Fruit fly (Drosophila melanogaster) whole organism, embryonic: ENCODE data around the gene CG13248.

Source experiments
- Ada2b ChIP-seq: fragments of 200-800 bp; sonication (Bioruptor generic); IDR thresholded peaks from 2 replicates; pipeline ENCODE4 v1.3.6; 2022; ENCODE audit warnings: missing biosample characterization, missing genetic modification characterization
- Aef1 ChIP-seq: fragments of 200-800 bp; sonication (Bioruptor generic); IDR thresholded peaks from 3 replicates; pipeline ENCODE4 v1.3.6; 2022; ENCODE audit warnings: missing biosample characterization, missing genetic modification characterization
- Antp ChIP-seq: fragments of 200-800 bp; sonication (Bioruptor generic); optimal IDR thresholded peaks from 3 replicates; lab custom pipeline; 2016; ENCODE audit warnings: missing biosample characterization, missing genetic modification characterization
- Awh ChIP-seq: fragments of 200-800 bp; sonication (Bioruptor generic); IDR thresholded peaks from 2 replicates; pipeline ENCODE4, ENCODE4 v1.3.6; 2022; ENCODE audit warnings: missing biosample characterization, missing genetic modification characterization
- Blimp-1 ChIP-seq: fragments of 200-800 bp; sonication (Bioruptor generic); optimal IDR thresholded peaks from 3 replicates; lab custom pipeline; 2018; ENCODE audit warnings: missing biosample characterization, missing genetic modification characterization, mild to moderate bottlenecking, moderate library complexity, missing genetic modification reagents
- CG10543 ChIP-seq: fragments of 200-800 bp; sonication (Bioruptor generic); optimal IDR thresholded peaks from 3 replicates; lab custom pipeline; 2017; ENCODE audit warnings: missing biosample characterization, mild to moderate bottlenecking, missing genetic modification characterization, moderate library complexity
- CG10979 ChIP-seq: fragments of 200-800 bp; sonication (Bioruptor generic); optimal IDR thresholded peaks from 2 replicates; lab custom pipeline; 2018; ENCODE audit warnings: missing biosample characterization, mild to moderate bottlenecking, missing genetic modification characterization, moderate library complexity
- CG11456 ChIP-seq: fragments of 200-800 bp; sonication (Bioruptor generic); IDR thresholded peaks from 3 replicates; pipeline ENCODE4 v1.3.6; 2022; ENCODE audit warnings: missing biosample characterization, missing genetic modification characterization
- CG12391 ChIP-seq: fragments of 200-800 bp; sonication (Bioruptor generic); optimal IDR thresholded peaks from 3 replicates; lab custom pipeline; 2018; ENCODE audit warnings: missing biosample characterization, mild to moderate bottlenecking, missing genetic modification characterization, moderate library complexity
- CG12744 ChIP-seq: fragments of 200-800 bp; sonication (Bioruptor generic); optimal IDR thresholded peaks from 2 replicates; lab custom pipeline; 2016; ENCODE audit warnings: missing biosample characterization, missing genetic modification characterization
- CG15696 ChIP-seq: fragments of 200-800 bp; sonication (Bioruptor generic); optimal IDR thresholded peaks from 2 replicates; lab custom pipeline; 2019; ENCODE audit warnings: missing biosample characterization, mild to moderate bottlenecking, missing genetic modification characterization, moderate library complexity
- CG17361 ChIP-seq: fragments of 200-800 bp; sonication (Bioruptor generic); IDR thresholded peaks from 3 replicates; pipeline ENCODE4 v1.3.6; 2022; ENCODE audit warnings: missing biosample characterization, missing genetic modification characterization
- CG2678 ChIP-seq: fragments of 200-800 bp; sonication (Bioruptor generic); optimal IDR thresholded peaks from 3 replicates; lab custom pipeline; 2019; ENCODE audit warnings: missing biosample characterization, mild to moderate bottlenecking, missing genetic modification characterization, moderate library complexity
- CG2889 ChIP-seq: fragments of 200-800 bp; sonication (Bioruptor generic); IDR thresholded peaks from 3 replicates; pipeline ENCODE4 v1.3.6; 2022; ENCODE audit warnings: missing biosample characterization, missing genetic modification characterization
- CG32532 ChIP-seq: fragments of 200-800 bp; sonication (Bioruptor generic); IDR thresholded peaks from 2 replicates; pipeline ENCODE4 v1.3.6; 2022; ENCODE audit warnings: missing biosample characterization, missing genetic modification characterization
- CG34376 ChIP-seq: fragments of 200-800 bp; sonication (Bioruptor generic); optimal IDR thresholded peaks from 2 replicates; lab custom pipeline; 2018; ENCODE audit warnings: missing biosample characterization, mild to moderate bottlenecking, missing genetic modification characterization
- CG4730 ChIP-seq: fragments of 200-800 bp; sonication (Bioruptor generic); IDR thresholded peaks from 2 replicates; pipeline ENCODE4 v1.3.6; 2022; ENCODE audit warnings: missing biosample characterization, missing genetic modification characterization
- CG6813 ChIP-seq: fragments of 200-800 bp; sonication (Bioruptor generic); optimal IDR thresholded peaks from 2 replicates; lab custom pipeline; 2017; ENCODE audit warnings: missing biosample characterization, missing genetic modification characterization, mild to moderate bottlenecking, moderate library complexity, missing genetic modification reagents
- CG7372 ChIP-seq: fragments of 200-800 bp; sonication (Bioruptor generic); IDR thresholded peaks from 2 replicates; pipeline ENCODE4 v1.3.6; 2022; ENCODE audit warnings: missing biosample characterization, missing genetic modification characterization
- CG7745 ChIP-seq: fragments of 200-800 bp; sonication (Bioruptor generic); optimal IDR thresholded peaks from 2 replicates; lab custom pipeline; 2018; ENCODE audit warnings: missing biosample characterization, mild to moderate bottlenecking, missing genetic modification characterization, moderate library complexity
- CG8290 ChIP-seq, 3 experiments: fragments of 200-800 bp; sonication (Bioruptor generic); optimal IDR thresholded peaks; 2 replicates each; lab custom pipeline; 2016 to 2019; ENCODE audit warnings: missing biosample characterization in 3 of 3, missing genetic modification characterization in 3 of 3, mild to moderate bottlenecking in 2 of 3, moderate library complexity in 1 of 3
- CoRest ChIP-seq: fragments of 200-800 bp; sonication (Bioruptor generic); optimal IDR thresholded peaks from 3 replicates; lab custom pipeline; 2018; ENCODE audit warnings: missing biosample characterization, mild to moderate bottlenecking, missing genetic modification characterization, moderate library complexity
- ERR ChIP-seq: fragments of 200-800 bp; sonication (Bioruptor generic); optimal IDR thresholded peaks from 2 replicates; lab custom pipeline; 2016; ENCODE audit warnings: missing biosample characterization, missing genetic modification characterization
- Fer3 ChIP-seq: fragments of 200-800 bp; sonication (Bioruptor generic); optimal IDR thresholded peaks from 2 replicates; lab custom pipeline; 2018; ENCODE audit warnings: missing biosample characterization, mild to moderate bottlenecking, missing genetic modification characterization, moderate library complexity
- HHEX ChIP-seq: fragments of 200-800 bp; sonication (Bioruptor generic); optimal IDR thresholded peaks from 3 replicates; lab custom pipeline; 2017; ENCODE audit warnings: missing biosample characterization, mild to moderate bottlenecking, missing genetic modification characterization, missing genetic modification reagents
- HLH3B ChIP-seq: fragments of 200-800 bp; sonication (Bioruptor generic); IDR thresholded peaks from 2 replicates; pipeline ENCODE4 v1.3.6; 2022; ENCODE audit warnings: missing biosample characterization, missing genetic modification characterization
- Hmr ChIP-seq: fragments of 200-800 bp; sonication (Bioruptor generic); optimal IDR thresholded peaks from 3 replicates; lab custom pipeline; 2017; ENCODE audit warnings: mild to moderate bottlenecking, missing biosample characterization, missing genetic modification reagents, missing genetic modification characterization
- Med ChIP-seq: fragments of 200-800 bp; sonication (Bioruptor generic); peaks from one replicate; lab custom pipeline; 2016; ENCODE audit warnings: missing biosample characterization, missing genetic modification characterization, mild to moderate bottlenecking, inconsistent platforms, moderate library complexity
- Optix ChIP-seq: fragments of 200-800 bp; sonication (Bioruptor generic); IDR thresholded peaks from 3 replicates; pipeline ENCODE4 v1.3.6; 2022; ENCODE audit warnings: missing biosample characterization, missing genetic modification characterization
- PHDP ChIP-seq: fragments of 200-800 bp; sonication (Bioruptor generic); optimal IDR thresholded peaks from 3 replicates; lab custom pipeline; 2018; ENCODE audit warnings: missing biosample characterization, mild to moderate bottlenecking, missing genetic modification characterization, moderate library complexity
- Pdp1 ChIP-seq, 2 experiments: fragments of 200-800 bp; sonication (Bioruptor generic); optimal IDR thresholded peaks; 3 replicates each; lab custom pipeline; 2016; ENCODE audit warnings: missing biosample characterization in 2 of 2, missing genetic modification characterization in 2 of 2, mild to moderate bottlenecking in 1 of 2, moderate library complexity in 1 of 2
- Rfx ChIP-seq: fragments of 200-800 bp; sonication (Bioruptor generic); IDR thresholded peaks from 2 replicates; pipeline ENCODE4 v1.3.6; 2022; ENCODE audit warnings: missing biosample characterization, missing genetic modification characterization
- Sox102F ChIP-seq: fragments of 200-800 bp; sonication (Bioruptor generic); optimal IDR thresholded peaks from 2 replicates; lab custom pipeline; 2018; ENCODE audit warnings: missing biosample characterization, mild to moderate bottlenecking, missing genetic modification characterization, moderate library complexity
- Trl ChIP-seq, 3 experiments: fragments of >200 bp in 2 of 3; fragments of 200-800 bp in 1 of 3; sonication (Bioruptor generic) in 1 of 3; optimal IDR thresholded peaks; 2 replicates in 1 of 3; 3 replicates in 2 of 3; lab custom pipeline; 2016 to 2017; ENCODE audit warnings: missing biosample characterization in 1 of 3, missing genetic modification characterization in 1 of 3
- Xbp1 ChIP-seq: fragments of 200-800 bp; sonication (Bioruptor generic); optimal IDR thresholded peaks from 3 replicates; lab custom pipeline; 2016; ENCODE audit warnings: missing biosample characterization, mild to moderate bottlenecking, missing genetic modification characterization
- Xrp1 ChIP-seq: fragments of 200-800 bp; sonication (Bioruptor generic); IDR thresholded peaks from 2 replicates; pipeline ENCODE4 v1.3.6; 2022; ENCODE audit warnings: missing biosample characterization, missing genetic modification characterization
- al ChIP-seq: fragments of 200-800 bp; sonication (Bioruptor generic); IDR thresholded peaks from 2 replicates; pipeline ENCODE4 v1.3.6; 2022; ENCODE audit warnings: missing biosample characterization, missing genetic modification characterization
- caup ChIP-seq: fragments of 200-800 bp; sonication (Bioruptor generic); optimal IDR thresholded peaks from 3 replicates; lab custom pipeline; 2017; ENCODE audit warnings: missing biosample characterization, mild to moderate bottlenecking, missing genetic modification characterization, moderate library complexity; ENCODE audit not compliant: severe bottlenecking
- dmrt99B ChIP-seq: fragments of 200-800 bp; sonication (Bioruptor generic); optimal IDR thresholded peaks from 2 replicates; lab custom pipeline; 2018; ENCODE audit warnings: missing biosample characterization, mild to moderate bottlenecking, missing genetic modification characterization, moderate library complexity
- gro ChIP-seq: fragments of 200-800 bp; sonication (Bioruptor generic); optimal IDR thresholded peaks from 2 replicates; lab custom pipeline; 2016; ENCODE audit warnings: missing biosample characterization, missing genetic modification characterization
- jumu ChIP-seq: fragments of 200-800 bp; sonication (Bioruptor generic); optimal IDR thresholded peaks from 3 replicates; lab custom pipeline; 2016; ENCODE audit warnings: missing biosample characterization, missing genetic modification characterization
- oc ChIP-seq: fragments of 200-800 bp; sonication (Bioruptor generic); optimal IDR thresholded peaks from 2 replicates; lab custom pipeline; 2018; ENCODE audit warnings: missing biosample characterization, mild to moderate bottlenecking, missing genetic modification characterization, moderate library complexity
- salm ChIP-seq: fragments of 200-800 bp; sonication (Bioruptor generic); optimal IDR thresholded peaks from 2 replicates; lab custom pipeline; 2018; ENCODE audit warnings: missing biosample characterization, mild to moderate bottlenecking, missing genetic modification characterization
- sd ChIP-seq: fragments of 200-800 bp; sonication (Bioruptor generic); optimal IDR thresholded peaks from 3 replicates; lab custom pipeline; 2018; ENCODE audit warnings: missing biosample characterization, mild to moderate bottlenecking, missing genetic modification characterization, moderate library complexity
- sens ChIP-seq: fragments of 200-800 bp; sonication (Bioruptor generic); peaks from one replicate; lab custom pipeline; 2016; ENCODE audit warnings: missing biosample characterization, missing genetic modification characterization
- sisA ChIP-seq: fragments of 200-800 bp; sonication (Bioruptor generic); IDR thresholded peaks from 2 replicates; pipeline ENCODE4 v1.3.6; 2022; ENCODE audit warnings: missing biosample characterization, missing genetic modification characterization
- wdn ChIP-seq: fragments of 200-800 bp; sonication (Bioruptor generic); IDR thresholded peaks from 2 replicates; pipeline ENCODE4 v1.3.6; 2022; ENCODE audit warnings: missing biosample characterization, missing genetic modification characterization
- wor ChIP-seq: fragments of 200-800 bp; sonication (Bioruptor generic); IDR thresholded peaks from 2 replicates; pipeline ENCODE4 v1.3.6; 2022; ENCODE audit warnings: missing biosample characterization, missing genetic modification characterization
- zf30C ChIP-seq: fragments of 200-800 bp; sonication (Bioruptor generic); optimal IDR thresholded peaks from 3 replicates; lab custom pipeline; 2018; ENCODE audit warnings: missing biosample characterization, mild to moderate bottlenecking, missing genetic modification characterization

The CG13248 gene

DNA sequence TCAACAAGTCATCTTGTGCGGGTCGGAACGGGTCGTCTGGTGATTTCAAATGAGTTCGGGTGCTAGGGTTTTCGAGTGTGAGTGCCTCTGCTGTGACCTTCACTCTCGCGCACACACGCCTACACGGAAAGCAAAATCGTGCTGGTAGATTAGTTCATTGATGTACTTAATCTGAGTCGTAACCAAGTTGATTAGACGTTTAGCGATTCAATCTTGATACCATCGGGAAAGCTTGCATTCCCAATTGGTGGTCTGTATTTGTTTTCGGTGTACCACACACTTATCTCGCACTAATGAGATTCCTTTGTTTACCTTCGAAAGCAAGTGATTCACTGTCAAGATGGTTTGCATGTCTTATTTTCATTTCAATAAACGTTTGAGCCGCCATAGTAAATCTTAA lies 21.4 kb downstream of the CG13248 start (continued):
- peak; percentile 28 for TF ChIP-seq Fer3
- peak; percentile 72 for TF ChIP-seq sd (tag; lab: Kevin White, UChicago)
- TF ChIP-seq Trl (optimal IDR thresholded peaks at IDR 0.05; lab: Kevin White, UChicago), result no peak
- peak; percentile 31 for TF ChIP-seq Trl (GFP tag; optimal IDR thresholded peaks at IDR 0.05; lab: Kevin White, UChicago)
- TF ChIP-seq Pdp1 (GFP tag; optimal IDR thresholded peaks at IDR 0.05; lab: Kevin White, UChicago), result peak in 1 of 2 experiments; percentile 56
- TF ChIP-seq jumu (GFP tag; lab: Kevin White, UChicago), result peak; percentile 16
- 0 out of 2 replicates have a peak, but pooled peaks have one; percentile 32 for TF ChIP-seq Awh (GFP tag; lab: Robert Waterston, UW)
- TF ChIP-seq CG2889 (GFP tag; lab: Robert Waterston, UW), result 0 out of 3 replicates have a peak, but pooled peaks have one; percentile 38
- peak; percentile 50 for TF ChIP-seq caup
- TF ChIP-seq wor, result no peak
- peak; percentile 20 for TF ChIP-seq CG12391 (tag; lab: Kevin White, UChicago)
- peak; percentile 59 for TF ChIP-seq ERR
- no peak for TF ChIP-seq CG10979 (tag; lab: Kevin White, UChicago)
- TF ChIP-seq CG7372 (GFP tag; lab: Robert Waterston, UW), result no peak
- TF ChIP-seq salm, result no peak
- TF ChIP-seq Ada2b (GFP tag; lab: Robert Waterston, UW), result 0 out of 2 replicates have a peak, but pooled peaks have one; percentile 30
- TF ChIP-seq Hmr (GFP tag; lab: Kevin White, UChicago), result peak; percentile 59
- TF ChIP-seq HLH3B, result peak; percentile 31; the same call in 1 of the 2 replicates
- peak; percentile 54; the same call in 1 of the 2 replicates for TF ChIP-seq wdn (GFP tag; lab: Robert Waterston, UW)
- no peak for TF ChIP-seq CG10543
- TF ChIP-seq CG11456, result peak; percentile 60; the same call in 1 of the 3 replicates
- TF ChIP-seq Xbp1, result peak; percentile 35
- TF ChIP-seq CG7745 (tag; lab: Kevin White, UChicago), result no peak
- TF ChIP-seq CG34376, result peak; percentile 86
- TF ChIP-seq Antp (GFP tag; lab: Kevin White, UChicago), result peak; percentile 59
- 0 out of 2 replicates have a peak, but pooled peaks have one; percentile 19 for TF ChIP-seq sisA (GFP tag; lab: Robert Waterston, UW)
- TF ChIP-seq CG12744, result peak; percentile 37
- TF ChIP-seq Med (GFP tag; lab: Kevin White, UChicago), result peak; percentile 92
- TF ChIP-seq Xrp1 (GFP tag; lab: Robert Waterston, UW), result peak; percentile 57
- TF ChIP-seq oc (tag; lab: Kevin White, UChicago), result no peak
- TF ChIP-seq Blimp-1 (GFP tag; lab: Kevin White, UChicago), result no peak
- peak; percentile 52 for TF ChIP-seq sens
- TF ChIP-seq zf30C (GFP tag; lab: Kevin White, UChicago), result peak; percentile 69
- no peak for TF ChIP-seq Optix (GFP tag; lab: Robert Waterston, UW)
- peak; percentile 38 for TF ChIP-seq dmrt99B (tag; lab: Kevin White, UChicago)
- TF ChIP-seq gro (GFP tag; lab: Kevin White, UChicago), result peak; percentile 73
- TF ChIP-seq Aef1 (GFP tag; lab: Robert Waterston, UW), result peak; percentile 57; the same call in 2 of the 3 replicates
- TF ChIP-seq CG4730, result peak; percentile 41; the same call in 1 of the 2 replicates
- TF ChIP-seq Sox102F (GFP tag; lab: Kevin White, UChicago), result peak; percentile 28
- TF ChIP-seq CG6813 (GFP tag; lab: Kevin White, UChicago), result peak; percentile 10
- no peak for TF ChIP-seq CG8290 (GFP tag; optimal IDR thresholded peaks at IDR 0.05; lab: Kevin White, UChicago)
- TF ChIP-seq CG8290 (tag; optimal IDR thresholded peaks at IDR 0.05; lab: Kevin White, UChicago), result peak in 1 of 2 experiments; percentile 85
- no peak for TF ChIP-seq al (GFP tag; lab: Robert Waterston, UW)
- peak; percentile 21 for TF ChIP-seq CoRest (tag; lab: Kevin White, UChicago)
- TF ChIP-seq CG32532 (GFP tag; lab: Robert Waterston, UW), result peak; percentile 55; the same call in 1 of the 2 replicates
- TF ChIP-seq HHEX (GFP tag; lab: Kevin White, UChicago), result peak; percentile 35
- TF ChIP-seq CG17361 (GFP tag; lab: Robert Waterston, UW), result 0 out of 3 replicates have a peak, but pooled peaks have one; percentile 17
- peak; percentile 60 for TF ChIP-seq CG2678 (tag; lab: Kevin White, UChicago)
- no peak for TF ChIP-seq CG15696 (tag; lab: Kevin White, UChicago)
- peak; percentile 68 for TF ChIP-seq Rfx (GFP tag; lab: Robert Waterston, UW)
- peak; percentile 47 for TF ChIP-seq PHDP (tag; lab: Kevin White, UChicago)
